Fruit fly (Drosophila melanogaster): ENCODE measurements around the gene NAAT1.
A peak's percentile ranks its signal among the peaks of the same experiment; 100 is the strongest.

The NAAT1 gene

dm6 chrX:5364031-5364430, 46.6 kb downstream of the NAAT1 start:
- TF ChIP-seq CG10631 (GFP tag; optimal IDR thresholded peaks at IDR 0.05) (no peak), topi (GFP tag; optimal IDR thresholded peaks at IDR 0.05) (no peak), Sox102F (GFP tag; optimal IDR thresholded peaks at IDR 0.05) (no peak), eg (GFP tag; IDR thresholded peaks at IDR 0.05) (no peak), fd59A (GFP tag; optimal IDR thresholded peaks at IDR 0.05) (no peak), OdsH (GFP tag; optimal IDR thresholded peaks at IDR 0.05) (no peak), Eip93F (GFP tag; optimal IDR thresholded peaks at IDR 0.05) (no peak), fd85E (GFP tag; optimal IDR thresholded peaks at IDR 0.05) (no peak), Hr39 (GFP tag; optimal IDR thresholded peaks at IDR 0.05) (no peak), CG11762 (GFP tag; optimal IDR thresholded peaks at IDR 0.05; ENCODE audit: insufficient read depth) (no peak), ss (GFP tag; optimal IDR thresholded peaks at IDR 0.05) (no peak), CG8119 (GFP tag; IDR thresholded peaks at IDR 0.05) (no peak), vri (GFP tag; optimal IDR thresholded peaks at IDR 0.05) (no peak), Hr38 (GFP tag; optimal IDR thresholded peaks at IDR 0.05) (no peak), dac (GFP tag; optimal IDR thresholded peaks at IDR 0.05) (no peak), CG3919 (GFP tag; optimal IDR thresholded peaks at IDR 0.05) (no peak), Ets21C (GFP tag; optimal IDR thresholded peaks at IDR 0.05) (no peak)

- TF ChIP-seq topi (GFP tag; optimal IDR thresholded peaks at IDR 0.05) (no peak), spab (GFP tag; optimal IDR thresholded peaks at IDR 0.05) (peak; percentile 14)
Measured at dm6 chrX:5363116-5363515, 47.5 kb downstream of the NAAT1 start.

dm6 chrX:5358813-5359212, 51.8 kb downstream of the NAAT1 start:
- no peak for TF ChIP-seq salr (GFP tag; optimal IDR thresholded peaks at IDR 0.05)
- no peak for TF ChIP-seq CG31627 (GFP tag; optimal IDR thresholded peaks at IDR 0.05)

dm6 chrX:5357035-5357434, 53.6 kb downstream of the NAAT1 start:
- TF ChIP-seq Eip78C (GFP tag) (peak; percentile 13), CG8319 (GFP tag; optimal IDR thresholded peaks at IDR 0.05) (no peak)

Measured in whole organism, prepupa.